Worm (Caenorhabditis elegans): ENCODE data around the gene W06G6.11.

ce11 chrV:16683359-16683758 is 34.3 kb upstream of the W06G6.11 start:
- no peak for TF ChIP-seq ztf-23 (GFP tag; IDR thresholded peaks at IDR 0.05)
- no peak for TF ChIP-seq tab-1 (GFP tag; IDR thresholded peaks at IDR 0.05)
- no peak for TF ChIP-seq klf-2 (GFP tag; conservative IDR thresholded peaks at IDR 0.05)
- no peak for TF ChIP-seq cog-1 (tag; optimal IDR thresholded peaks at IDR 0.05)
- no peak for TF ChIP-seq T22C8.4 (GFP tag; IDR thresholded peaks at IDR 0.05)

Measured in whole organism, midembryonic.